Worm (Caenorhabditis elegans): ENCODE results near the gene sri-18.

The sri-18 gene

ce11 chrV:10287260-10287659 is 26.9 kb upstream of the sri-18 start, which contains the start of gene B0024.3:
TSS of gene B0024.3 (plus strand) at chrV:10287560.
- TF ChIP-seq scrt-1 (GFP tag; IDR thresholded peaks at IDR 0.05) (no peak), sea-1 (GFP tag; conservative IDR thresholded peaks at IDR 0.05) (no peak), pes-1 (GFP tag; IDR thresholded peaks at IDR 0.05) (no peak)

ce11 chrV:10285853-10286252 is 25.5 kb upstream of the sri-18 start:
- no peak for TF ChIP-seq hmbx-1 (tag; optimal IDR thresholded peaks at IDR 0.05)
- TF ChIP-seq tbx-11 (GFP tag; IDR thresholded peaks at IDR 0.05) = no peak
- no peak for TF ChIP-seq F13C5.2 (tag; optimal IDR thresholded peaks at IDR 0.05)
- TF ChIP-seq tra-4 (tag; optimal IDR thresholded peaks at IDR 0.05) = no peak
- no peak for TF ChIP-seq B0310.2 (tag; optimal IDR thresholded peaks at IDR 0.05)
- no peak for TF ChIP-seq scrt-1 (GFP tag; IDR thresholded peaks at IDR 0.05)
- no peak for TF ChIP-seq hmg-4 (GFP tag; optimal IDR thresholded peaks at IDR 0.05)
- TF ChIP-seq ama-1 (optimal IDR thresholded peaks at IDR 0.05) = no peak
- TF ChIP-seq pes-1 (GFP tag; IDR thresholded peaks at IDR 0.05) = no peak
- TF ChIP-seq ceh-36 (tag; optimal IDR thresholded peaks at IDR 0.05) = no peak
- TF ChIP-seq ceh-13 (GFP tag; optimal IDR thresholded peaks at IDR 0.05) = no peak
- no peak for TF ChIP-seq aly-1 (tag; optimal IDR thresholded peaks at IDR 0.05)
- TF ChIP-seq ets-7 (tag; optimal IDR thresholded peaks at IDR 0.05) = no peak
- TF ChIP-seq tbx-37 (GFP tag; conservative IDR thresholded peaks at IDR 0.05) = no peak
- TF ChIP-seq sea-1 (GFP tag; conservative IDR thresholded peaks at IDR 0.05) = no peak
- no peak for TF ChIP-seq hnd-1 (tag; optimal IDR thresholded peaks at IDR 0.05)

ce11 chrV:10283444-10283843 is 23.1 kb upstream of the sri-18 start, which contains the start of gene lys-3:
TSS of gene lys-3 (minus strand) at chrV:10283544.
- TF ChIP-seq B0310.2 (tag; optimal IDR thresholded peaks at IDR 0.05) = no peak
- TF ChIP-seq ama-1 (optimal IDR thresholded peaks at IDR 0.05) = no peak
- no peak for TF ChIP-seq ceh-13 (GFP tag; optimal IDR thresholded peaks at IDR 0.05)
- no peak for TF ChIP-seq tbx-37 (GFP tag; conservative IDR thresholded peaks at IDR 0.05)
- no peak for TF ChIP-seq F13C5.2 (tag; optimal IDR thresholded peaks at IDR 0.05)
- TF ChIP-seq tbx-11 (GFP tag; IDR thresholded peaks at IDR 0.05) = no peak
- no peak for TF ChIP-seq hmbx-1 (tag; optimal IDR thresholded peaks at IDR 0.05)
- TF ChIP-seq ets-7 (tag; optimal IDR thresholded peaks at IDR 0.05) = no peak
- TF ChIP-seq hmg-4 (GFP tag; optimal IDR thresholded peaks at IDR 0.05) = no peak
- TF ChIP-seq pes-1 (GFP tag; IDR thresholded peaks at IDR 0.05) = no peak
- no peak for TF ChIP-seq tra-4 (tag; optimal IDR thresholded peaks at IDR 0.05)

- no peak for TF ChIP-seq hnd-1 (tag; optimal IDR thresholded peaks at IDR 0.05)
- TF ChIP-seq flt-1 (GFP tag; IDR thresholded peaks at IDR 0.05) = no peak
- no peak for TF ChIP-seq hmg-4 (GFP tag; optimal IDR thresholded peaks at IDR 0.05)
- TF ChIP-seq scrt-1 (GFP tag; IDR thresholded peaks at IDR 0.05) = no peak
- TF ChIP-seq ceh-36 (tag; optimal IDR thresholded peaks at IDR 0.05) = no peak
- TF ChIP-seq ama-1 (optimal IDR thresholded peaks at IDR 0.05) = no peak
- no peak for TF ChIP-seq F13C5.2 (tag; optimal IDR thresholded peaks at IDR 0.05)
- TF ChIP-seq tra-4 (tag; optimal IDR thresholded peaks at IDR 0.05) = no peak
- TF ChIP-seq tbx-11 (GFP tag; IDR thresholded peaks at IDR 0.05) = no peak
- TF ChIP-seq sea-1 (GFP tag; conservative IDR thresholded peaks at IDR 0.05) = no peak
- TF ChIP-seq hmbx-1 (tag; optimal IDR thresholded peaks at IDR 0.05) = no peak
- TF ChIP-seq pes-1 (GFP tag; IDR thresholded peaks at IDR 0.05) = no peak
Observed at ce11 chrV:10281374-10281773, 21.0 kb upstream of the sri-18 start, which contains the start of gene lys-2. TSS of gene lys-2 (minus strand) at chrV:10281474.

- TF ChIP-seq tbx-11 (GFP tag; IDR thresholded peaks at IDR 0.05) (no peak), aly-1 (tag; optimal IDR thresholded peaks at IDR 0.05) (no peak), ets-7 (tag; optimal IDR thresholded peaks at IDR 0.05) (no peak), scrt-1 (GFP tag; IDR thresholded peaks at IDR 0.05) (no peak), hnd-1 (tag; optimal IDR thresholded peaks at IDR 0.05) (no peak), tbx-37 (GFP tag; conservative IDR thresholded peaks at IDR 0.05) (no peak), tra-4 (tag; optimal IDR thresholded peaks at IDR 0.05) (no peak), pes-1 (GFP tag; IDR thresholded peaks at IDR 0.05) (no peak), flt-1 (GFP tag; IDR thresholded peaks at IDR 0.05) (no peak), ceh-13 (GFP tag; optimal IDR thresholded peaks at IDR 0.05) (no peak), hmbx-1 (tag; optimal IDR thresholded peaks at IDR 0.05) (no peak), F13C5.2 (tag; optimal IDR thresholded peaks at IDR 0.05) (no peak), sea-1 (GFP tag; conservative IDR thresholded peaks at IDR 0.05) (no peak)
Observed at ce11 chrV:10280112-10280511, 19.8 kb upstream of the sri-18 start.

- no peak for TF ChIP-seq ets-7 (tag; optimal IDR thresholded peaks at IDR 0.05)
- no peak for TF ChIP-seq pes-1 (GFP tag; IDR thresholded peaks at IDR 0.05)
- no peak for TF ChIP-seq flt-1 (GFP tag; IDR thresholded peaks at IDR 0.05)
Observed at ce11 chrV:10277579-10277978, 17.2 kb upstream of the sri-18 start, which contains the start of gene lys-1. TSS of gene lys-1 (plus strand) at chrV:10277904.

ce11 chrV:10276038-10276437 is 15.7 kb upstream of the sri-18 start:
- TF ChIP-seq ceh-13 (GFP tag; optimal IDR thresholded peaks at IDR 0.05) = no peak
- TF ChIP-seq tbx-37 (GFP tag; conservative IDR thresholded peaks at IDR 0.05) = no peak
- TF ChIP-seq tbx-11 (GFP tag; IDR thresholded peaks at IDR 0.05) = no peak
- no peak for TF ChIP-seq hmbx-1 (tag; optimal IDR thresholded peaks at IDR 0.05)
- TF ChIP-seq hmg-4 (GFP tag; optimal IDR thresholded peaks at IDR 0.05) = no peak
- no peak for TF ChIP-seq ama-1 (optimal IDR thresholded peaks at IDR 0.05)
- no peak for TF ChIP-seq hnd-1 (tag; optimal IDR thresholded peaks at IDR 0.05)
- no peak for TF ChIP-seq F13C5.2 (tag; optimal IDR thresholded peaks at IDR 0.05)
- no peak for TF ChIP-seq scrt-1 (GFP tag; IDR thresholded peaks at IDR 0.05)
- TF ChIP-seq ets-7 (tag; optimal IDR thresholded peaks at IDR 0.05) = no peak
- no peak for TF ChIP-seq tra-4 (tag; optimal IDR thresholded peaks at IDR 0.05)
- TF ChIP-seq B0310.2 (tag; optimal IDR thresholded peaks at IDR 0.05) = no peak
- no peak for TF ChIP-seq flt-1 (GFP tag; IDR thresholded peaks at IDR 0.05)

ce11 chrV:10275619-10276018 is 15.3 kb upstream of the sri-18 start, which contains the start of gene Y22F5A.11:
TSS of gene Y22F5A.11 (minus strand) at chrV:10275646.
- no peak for TF ChIP-seq scrt-1 (GFP tag; IDR thresholded peaks at IDR 0.05)
- no peak for TF ChIP-seq hmg-4 (GFP tag; optimal IDR thresholded peaks at IDR 0.05)
- TF ChIP-seq F13C5.2 (tag; optimal IDR thresholded peaks at IDR 0.05) = no peak
- no peak for TF ChIP-seq aly-1 (tag; optimal IDR thresholded peaks at IDR 0.05)
- TF ChIP-seq tra-4 (tag; optimal IDR thresholded peaks at IDR 0.05) = no peak
- TF ChIP-seq tbx-11 (GFP tag; IDR thresholded peaks at IDR 0.05) = no peak
- no peak for TF ChIP-seq hnd-1 (tag; optimal IDR thresholded peaks at IDR 0.05)
- TF ChIP-seq sea-1 (GFP tag; conservative IDR thresholded peaks at IDR 0.05) = no peak
- no peak for TF ChIP-seq flt-1 (GFP tag; IDR thresholded peaks at IDR 0.05)
- TF ChIP-seq ama-1 (optimal IDR thresholded peaks at IDR 0.05) = no peak

Data from whole organism, early embryonic.